Fruit fly (Drosophila melanogaster) whole organism, embryonic: ENCODE results near the gene CG2278.

Source experiments
- B-H1 ChIP-seq: fragments of 200-800 bp; sonication (Bioruptor generic); IDR thresholded peaks from 3 replicates; pipeline ENCODE4 v1.3.6; 2022; ENCODE audit warnings: missing biosample characterization, missing genetic modification characterization
- CG10431 ChIP-seq: fragments of 200-800 bp; sonication (Bioruptor generic); optimal IDR thresholded peaks from 3 replicates; lab custom pipeline; 2018; ENCODE audit warnings: missing biosample characterization, mild to moderate bottlenecking, missing genetic modification characterization
- CG11504 ChIP-seq: fragments of 200-800 bp; sonication (Bioruptor generic); optimal IDR thresholded peaks from 3 replicates; lab custom pipeline; 2019; ENCODE audit warnings: missing biosample characterization, mild to moderate bottlenecking, missing genetic modification characterization, moderate library complexity
- CG13894 ChIP-seq: fragments of 200-800 bp; sonication (Bioruptor generic); optimal IDR thresholded peaks from 3 replicates; lab custom pipeline; 2018; ENCODE audit warnings: missing biosample characterization, mild to moderate bottlenecking, missing genetic modification characterization, moderate library complexity
- CG1602 ChIP-seq: fragments of 200-800 bp; sonication (Bioruptor generic); optimal IDR thresholded peaks from 3 replicates; lab custom pipeline; 2016; ENCODE audit warnings: missing biosample characterization, missing genetic modification characterization
- CG17361 ChIP-seq: fragments of 200-800 bp; sonication (Bioruptor generic); IDR thresholded peaks from 3 replicates; pipeline ENCODE4 v1.3.6; 2022; ENCODE audit warnings: missing biosample characterization, missing genetic modification characterization
- CG18476 ChIP-seq: fragments of 200-800 bp; sonication (Bioruptor generic); optimal IDR thresholded peaks from 2 replicates; lab custom pipeline; 2016; ENCODE audit warnings: missing biosample characterization, mild to moderate bottlenecking, missing genetic modification characterization
- CG2678 ChIP-seq: fragments of 200-800 bp; sonication (Bioruptor generic); optimal IDR thresholded peaks from 3 replicates; lab custom pipeline; 2019; ENCODE audit warnings: missing biosample characterization, mild to moderate bottlenecking, missing genetic modification characterization, moderate library complexity
- CG3995 ChIP-seq: fragments of 200-800 bp; sonication (Bioruptor generic); optimal IDR thresholded peaks from 3 replicates; lab custom pipeline; 2016; ENCODE audit warnings: missing biosample characterization, missing genetic modification characterization
- CG4360 ChIP-seq: fragments of 200-800 bp; sonication (Bioruptor generic); IDR thresholded peaks from 2 replicates; pipeline ENCODE4 v1.3.6; 2022; ENCODE audit warnings: missing biosample characterization, missing genetic modification characterization
- CG4730 ChIP-seq: fragments of 200-800 bp; sonication (Bioruptor generic); IDR thresholded peaks from 2 replicates; pipeline ENCODE4 v1.3.6; 2022; ENCODE audit warnings: missing biosample characterization, missing genetic modification characterization
- CG6175 ChIP-seq: fragments of 200-800 bp; sonication (Bioruptor generic); IDR thresholded peaks from 3 replicates; pipeline ENCODE4 v1.3.6; 2022; ENCODE audit warnings: missing biosample characterization, missing genetic modification characterization
- CG6254 ChIP-seq: fragments of 200-800 bp; sonication (Bioruptor generic); optimal IDR thresholded peaks from 3 replicates; lab custom pipeline; 2017; ENCODE audit warnings: mild to moderate bottlenecking, missing biosample characterization, missing genetic modification reagents, missing genetic modification characterization
- CG6272 ChIP-seq: fragments of 200-800 bp; sonication (Bioruptor generic); IDR thresholded peaks from 2 replicates; pipeline ENCODE4 v1.3.6; 2022; ENCODE audit warnings: missing biosample characterization, missing genetic modification characterization
- CG6791 ChIP-seq: fragments of 200-800 bp; sonication (Bioruptor generic); IDR thresholded peaks from 3 replicates; pipeline ENCODE4 v1.3.6; 2022; ENCODE audit warnings: missing biosample characterization, missing genetic modification characterization; ENCODE audit not compliant: partially characterized antibody
- CG7928 ChIP-seq: fragments of 200-800 bp; sonication (Bioruptor generic); optimal IDR thresholded peaks from 2 replicates; lab custom pipeline; 2017; ENCODE audit warnings: missing biosample characterization, mild to moderate bottlenecking, missing genetic modification characterization
- CG8290 ChIP-seq, 3 experiments: fragments of 200-800 bp; sonication (Bioruptor generic); optimal IDR thresholded peaks; 2 replicates each; lab custom pipeline; 2016 to 2019; ENCODE audit warnings: missing biosample characterization in 3 of 3, missing genetic modification characterization in 3 of 3, mild to moderate bottlenecking in 2 of 3, moderate library complexity in 1 of 3
- CG8478 ChIP-seq: fragments of >200 bp; optimal IDR thresholded peaks from 2 replicates; lab custom pipeline; 2018
- CG8944 ChIP-seq: fragments of 200-800 bp; sonication (Bioruptor generic); optimal IDR thresholded peaks from 3 replicates; lab custom pipeline; 2016; ENCODE audit warnings: missing biosample characterization, missing genetic modification characterization
- CG9437 ChIP-seq: fragments of 200-800 bp; sonication (Bioruptor generic); optimal IDR thresholded peaks from 2 replicates; lab custom pipeline; 2018; ENCODE audit warnings: missing biosample characterization, mild to moderate bottlenecking, missing genetic modification characterization
- CG9727 ChIP-seq: fragments of 200-800 bp; sonication (Bioruptor generic); optimal IDR thresholded peaks from 3 replicates; lab custom pipeline; 2017; ENCODE audit warnings: missing biosample characterization, mild to moderate bottlenecking, missing genetic modification characterization
- CG9876 ChIP-seq: fragments of 200-800 bp; sonication (Bioruptor generic); optimal IDR thresholded peaks from 2 replicates; lab custom pipeline; 2016; ENCODE audit warnings: missing biosample characterization, missing genetic modification characterization
- GATAe ChIP-seq: fragments of 200-800 bp; sonication (Bioruptor generic); conservative IDR thresholded peaks from 2 replicates; pipeline ENCODE4 v1.3.6; 2022; ENCODE audit warnings: missing biosample characterization, missing genetic modification characterization
- HLH54F ChIP-seq: fragments of 200-800 bp; sonication (Bioruptor generic); optimal IDR thresholded peaks from 3 replicates; lab custom pipeline; 2016; ENCODE audit warnings: missing biosample characterization, missing genetic modification characterization
- Hmx ChIP-seq: fragments of 200-800 bp; sonication (Bioruptor generic); optimal IDR thresholded peaks from 2 replicates; lab custom pipeline; 2016; ENCODE audit warnings: missing biosample characterization, missing genetic modification characterization
- Med ChIP-seq: fragments of 200-800 bp; sonication (Bioruptor generic); peaks from one replicate; lab custom pipeline; 2016; ENCODE audit warnings: missing biosample characterization, missing genetic modification characterization, mild to moderate bottlenecking, inconsistent platforms, moderate library complexity
- Mes4 ChIP-seq: fragments of 200-800 bp; sonication (Bioruptor generic); optimal IDR thresholded peaks from 2 replicates; lab custom pipeline; 2016; ENCODE audit warnings: missing biosample characterization, missing genetic modification characterization
- Optix ChIP-seq: fragments of 200-800 bp; sonication (Bioruptor generic); IDR thresholded peaks from 3 replicates; pipeline ENCODE4 v1.3.6; 2022; ENCODE audit warnings: missing biosample characterization, missing genetic modification characterization
- TFAM ChIP-seq: fragments of 200-800 bp; sonication (Bioruptor generic); optimal IDR thresholded peaks from 2 replicates; lab custom pipeline; 2017; ENCODE audit warnings: missing biosample characterization, missing genetic modification characterization, inconsistent platforms
- Xbp1 ChIP-seq: fragments of 200-800 bp; sonication (Bioruptor generic); optimal IDR thresholded peaks from 3 replicates; lab custom pipeline; 2016; ENCODE audit warnings: missing biosample characterization, mild to moderate bottlenecking, missing genetic modification characterization
- ase ChIP-seq: fragments of 200-800 bp; sonication (Bioruptor generic); IDR thresholded peaks from 3 replicates; pipeline ENCODE4 v1.3.6; 2022; ENCODE audit warnings: missing biosample characterization, missing genetic modification characterization
- ato ChIP-seq: fragments of 200-800 bp; sonication (Bioruptor generic); IDR thresholded peaks from 2 replicates; pipeline ENCODE4 v1.3.6; 2022; ENCODE audit warnings: missing biosample characterization, missing genetic modification characterization; ENCODE audit not compliant: partially characterized antibody
- cato ChIP-seq: fragments of 200-800 bp; sonication (Bioruptor generic); optimal IDR thresholded peaks from 2 replicates; lab custom pipeline; 2016; ENCODE audit warnings: missing biosample characterization, missing genetic modification characterization, borderline replicate concordance
- croc ChIP-seq: fragments of 200-800 bp; sonication (Bioruptor generic); conservative IDR thresholded peaks from 3 replicates; pipeline ENCODE4 v1.3.6; 2022; ENCODE audit warnings: missing biosample characterization, missing genetic modification characterization
- dm ChIP-seq: fragments of 200-800 bp; sonication (Bioruptor generic); optimal IDR thresholded peaks from 3 replicates; lab custom pipeline; 2016; ENCODE audit warnings: missing biosample characterization, missing genetic modification characterization
- fru ChIP-seq: fragments of >200 bp; optimal IDR thresholded peaks from 2 replicates; lab custom pipeline; 2017
- gfzf ChIP-seq: fragments of 200-800 bp; sonication (Bioruptor generic); optimal IDR thresholded peaks from 2 replicates; lab custom pipeline; 2016; ENCODE audit warnings: missing biosample characterization, mild to moderate bottlenecking, missing genetic modification characterization, moderate library complexity
- gt ChIP-seq: fragments of 200-800 bp; sonication (Bioruptor generic); IDR thresholded peaks from 2 replicates; pipeline ENCODE4 v1.3.6; 2022; ENCODE audit warnings: missing biosample characterization, missing genetic modification characterization
- lab ChIP-seq: fragments of 200-800 bp; sonication (Bioruptor generic); optimal IDR thresholded peaks from 3 replicates; lab custom pipeline; 2017; ENCODE audit warnings: missing biosample characterization, missing genetic modification characterization, mild to moderate bottlenecking, moderate library complexity, missing genetic modification reagents
- nau ChIP-seq: fragments of 200-800 bp; sonication (Bioruptor generic); optimal IDR thresholded peaks from 3 replicates; lab custom pipeline; 2017; ENCODE audit warnings: missing biosample characterization, mild to moderate bottlenecking, missing genetic modification characterization, missing genetic modification reagents
- oc ChIP-seq: fragments of 200-800 bp; sonication (Bioruptor generic); optimal IDR thresholded peaks from 2 replicates; lab custom pipeline; 2018; ENCODE audit warnings: missing biosample characterization, mild to moderate bottlenecking, missing genetic modification characterization, moderate library complexity
- pb ChIP-seq: fragments of 200-800 bp; sonication (Bioruptor generic); optimal IDR thresholded peaks from 3 replicates; lab custom pipeline; 2016; ENCODE audit warnings: missing biosample characterization, missing genetic modification characterization
- phol ChIP-seq: fragments of 200-800 bp; sonication (Bioruptor generic); optimal IDR thresholded peaks from 3 replicates; lab custom pipeline; 2018; ENCODE audit warnings: missing biosample characterization, mild to moderate bottlenecking, missing genetic modification characterization, moderate library complexity
- repo ChIP-seq: fragments of 200-800 bp; sonication (Bioruptor generic); optimal IDR thresholded peaks from 2 replicates; lab custom pipeline; 2016; ENCODE audit warnings: missing biosample characterization, missing genetic modification characterization
- seq ChIP-seq: fragments of 200-800 bp; sonication (Bioruptor generic); IDR thresholded peaks from 2 replicates; pipeline ENCODE4 v1.3.6; 2022; ENCODE audit warnings: missing biosample characterization, missing genetic modification characterization
- slp2 ChIP-seq: fragments of 200-800 bp; sonication (Bioruptor generic); optimal IDR thresholded peaks from 2 replicates; lab custom pipeline; 2016; ENCODE audit warnings: missing biosample characterization, missing genetic modification characterization
- sob ChIP-seq: fragments of 200-800 bp; sonication (Bioruptor generic); IDR thresholded peaks from 2 replicates; pipeline ENCODE4 v1.3.6; 2022; ENCODE audit warnings: missing biosample characterization, missing genetic modification characterization
- sug ChIP-seq: fragments of 200-800 bp; optimal IDR thresholded peaks from 2 replicates; lab custom pipeline; 2019; ENCODE audit warnings: missing biosample characterization, mild to moderate bottlenecking, missing genetic modification characterization, moderate library complexity
- tgo ChIP-seq: fragments of 200-800 bp; sonication (Bioruptor generic); IDR thresholded peaks from 3 replicates; pipeline ENCODE4 v1.3.6; 2022; ENCODE audit warnings: missing biosample characterization, missing genetic modification characterization
- tin ChIP-seq: fragments of 200-800 bp; sonication (Bioruptor generic); optimal IDR thresholded peaks from 3 replicates; lab custom pipeline; 2016; ENCODE audit warnings: missing biosample characterization, missing genetic modification characterization

Gene CG2278

dm6 chrX:8196598-8197228 lies 26.6 kb upstream of the CG2278 start (continued):
- TF ChIP-seq CG8478 (lab: Kevin White, UChicago) (no peak), CG6791 (GFP tag; lab: Robert Waterston, UW) (no peak), CG6254 (peak; percentile 51), CG4360 (0 out of 2 replicates have a peak, but pooled peaks have one; percentile 11), gfzf (no peak), CG13894 (tag; lab: Kevin White, UChicago) (no peak), CG8944 (GFP tag; lab: Kevin White, UChicago) (no peak), CG18476 (GFP tag; lab: Kevin White, UChicago) (no peak), repo (GFP tag; lab: Kevin White, UChicago) (no peak), slp2 (GFP tag; lab: Kevin White, UChicago) (no peak), ato (GFP tag; lab: Robert Waterston, UW) (no peak), Med (GFP tag; lab: Kevin White, UChicago) (peak; percentile 81), CG9876 (GFP tag; lab: Kevin White, UChicago) (no peak), CG4730 (peak; percentile 61), CG6272 (GFP tag; lab: Robert Waterston, UW) (no peak), pb (GFP tag; lab: Kevin White, UChicago) (no peak), CG9437 (GFP tag; lab: Kevin White, UChicago) (no peak), CG11504 (tag; lab: Kevin White, UChicago) (peak; percentile 65), lab (GFP tag; lab: Kevin White, UChicago) (peak; percentile 52), CG8290 (GFP tag; optimal IDR thresholded peaks at IDR 0.05; lab: Kevin White, UChicago) (no peak), CG8290 (tag; optimal IDR thresholded peaks at IDR 0.05; lab: Kevin White, UChicago) (peak in 1 of 2 experiments; percentile 73), TFAM (GFP tag; lab: Kevin White, UChicago) (no peak), HLH54F (peak; percentile 15), Mes4 (GFP tag; lab: Kevin White, UChicago) (no peak), ase (GFP tag; lab: Robert Waterston, UW) (peak; percentile 64; the same call in 1 of the 3 replicates), oc (tag; lab: Kevin White, UChicago) (peak; percentile 6), Optix (GFP tag; lab: Robert Waterston, UW) (peak; percentile 63; the same call in 2 of the 3 replicates), GATAe (GFP tag; lab: Robert Waterston, UW) (no peak), Hmx (GFP tag; lab: Kevin White, UChicago) (no peak), sob (0 out of 2 replicates have a peak, but pooled peaks have one; percentile 35), fru (no peak), tin (GFP tag; lab: Kevin White, UChicago) (peak; percentile 33), phol (tag; lab: Kevin White, UChicago) (peak; percentile 57), Xbp1 (GFP tag; lab: Kevin White, UChicago) (peak; percentile 44), dm (GFP tag; lab: Kevin White, UChicago) (no peak), CG3995 (GFP tag; lab: Kevin White, UChicago) (no peak), tgo (peak; percentile 52; the same call in 2 of the 3 replicates), CG9727 (no peak), CG17361 (GFP tag; lab: Robert Waterston, UW) (no peak), gt (no peak), CG6175 (GFP tag; lab: Robert Waterston, UW) (no peak), CG10431 (GFP tag; lab: Kevin White, UChicago) (no peak), CG1602 (GFP tag; lab: Kevin White, UChicago) (peak; percentile 23), CG2678 (tag; lab: Kevin White, UChicago) (peak; percentile 34), sug (tag; lab: Kevin White, UChicago) (no peak), B-H1 (peak; percentile 31; the same call in 1 of the 3 replicates), croc (GFP tag; lab: Robert Waterston, UW) (peak; percentile 34; the same call in 2 of the 3 replicates), nau (GFP tag; lab: Kevin White, UChicago) (peak; percentile 11), cato (GFP tag; lab: Kevin White, UChicago) (no peak), seq (GFP tag; lab: Robert Waterston, UW) (peak; percentile 38; the same call in 1 of the 2 replicates), CG7928 (GFP tag; lab: Kevin White, UChicago) (no peak)
